Fruit fly (Drosophila melanogaster) Kc167 (cell line): ENCODE measurements around the gene CG44139.

ENCODE experiments used
- Myc ChIP-seq: fragments of >200 bp; optimal IDR thresholded peaks from 2 replicates; lab custom pipeline; 2017; ENCODE audit warnings: missing external identifiers
- Sin3A ChIP-seq: fragments of >200 bp; optimal IDR thresholded peaks from 2 replicates; lab custom pipeline; 2018; ENCODE audit warnings: missing external identifiers
- h ChIP-seq: fragments of >200 bp; optimal IDR thresholded peaks from 3 replicates; lab custom pipeline; 2018; ENCODE audit warnings: missing external identifiers
- insv ChIP-seq: fragments of >200 bp; optimal IDR thresholded peaks from 3 replicates; lab custom pipeline; 2018; ENCODE audit warnings: missing external identifiers
- psq ChIP-seq: fragments of >200 bp; optimal IDR thresholded peaks from 2 replicates; lab custom pipeline; 2017; ENCODE audit warnings: missing external identifiers
- ttk ChIP-seq: sonication (Bioruptor generic); optimal IDR thresholded peaks from 2 replicates; lab custom pipeline; 2017; ENCODE audit warnings: missing external identifiers

CG44139 gene

DNA sequence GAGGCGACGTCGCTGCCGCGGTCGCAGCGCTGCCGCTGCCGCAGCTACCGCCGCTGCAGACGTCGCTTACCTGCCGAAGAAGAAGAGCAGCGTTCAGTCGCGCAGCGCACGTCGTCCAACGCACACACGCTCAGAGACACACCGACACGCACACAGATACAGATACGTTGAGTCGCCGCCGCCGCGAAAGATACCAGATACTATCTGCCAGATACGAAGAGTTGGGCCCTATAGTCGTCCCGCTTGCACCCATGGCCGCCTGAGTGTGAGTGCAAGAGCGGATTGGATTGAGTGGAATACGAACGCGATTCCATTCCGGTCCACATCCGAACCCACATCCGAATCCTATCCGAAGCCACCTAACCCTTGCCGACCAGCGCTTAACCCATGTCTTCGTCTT is 30.0 kb downstream of the CG44139 start:
- TF ChIP-seq Sin3A (lab: Kevin White, UChicago) = no peak
- no peak for TF ChIP-seq psq
- no peak for TF ChIP-seq h (lab: Kevin White, UChicago)
- TF ChIP-seq Myc (lab: Kevin White, UChicago) = no peak
- TF ChIP-seq insv (lab: Kevin White, UChicago) = no peak
- no peak for TF ChIP-seq ttk

DNA sequence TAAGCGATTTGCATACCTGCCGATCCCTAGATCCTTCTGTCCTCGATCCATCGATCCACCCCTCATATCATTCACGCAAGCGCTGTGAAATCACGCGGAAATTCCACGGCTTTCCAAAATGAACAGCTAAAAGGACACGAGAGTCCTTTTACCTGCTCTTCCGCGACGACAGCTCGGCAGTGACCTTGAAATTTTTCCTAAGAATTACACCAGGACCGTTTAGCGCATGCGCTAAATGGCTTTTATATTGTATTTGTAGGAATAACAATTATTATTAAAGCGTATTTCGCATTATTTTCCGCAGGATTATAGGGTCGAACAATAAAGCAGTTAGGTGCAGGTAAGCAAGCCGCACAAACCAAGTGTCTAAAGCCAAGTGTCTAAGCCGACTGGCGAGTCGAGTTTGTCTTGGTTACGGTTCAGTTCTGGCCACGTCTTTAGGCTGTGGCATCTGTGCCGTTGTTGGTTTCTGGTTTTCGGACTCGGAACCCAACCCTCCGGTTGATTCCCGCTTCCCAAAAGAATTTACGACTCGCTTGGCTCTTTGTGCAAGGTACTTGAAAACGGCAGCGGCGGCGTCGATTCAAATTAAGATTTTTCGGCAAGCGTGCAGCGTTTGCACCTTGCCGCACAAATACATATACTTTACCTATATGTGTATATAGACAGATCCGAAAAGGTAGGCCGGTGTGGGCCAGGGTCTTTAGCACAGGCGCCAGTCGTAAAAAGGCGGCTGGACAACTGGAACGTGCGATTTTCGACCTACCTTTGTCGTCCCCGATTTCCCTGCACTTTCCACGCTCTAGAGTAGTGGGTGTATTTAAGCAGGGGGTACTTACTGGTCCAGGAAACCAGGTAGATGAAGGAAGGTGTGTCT is 32.2 kb downstream of the CG44139 start:
- TF ChIP-seq ttk = no peak
- no peak for TF ChIP-seq Sin3A (lab: Kevin White, UChicago)
- no peak for TF ChIP-seq insv (lab: Kevin White, UChicago)
- TF ChIP-seq Myc (lab: Kevin White, UChicago) = no peak
- no peak for TF ChIP-seq psq
- no peak for TF ChIP-seq h (lab: Kevin White, UChicago)

DNA sequence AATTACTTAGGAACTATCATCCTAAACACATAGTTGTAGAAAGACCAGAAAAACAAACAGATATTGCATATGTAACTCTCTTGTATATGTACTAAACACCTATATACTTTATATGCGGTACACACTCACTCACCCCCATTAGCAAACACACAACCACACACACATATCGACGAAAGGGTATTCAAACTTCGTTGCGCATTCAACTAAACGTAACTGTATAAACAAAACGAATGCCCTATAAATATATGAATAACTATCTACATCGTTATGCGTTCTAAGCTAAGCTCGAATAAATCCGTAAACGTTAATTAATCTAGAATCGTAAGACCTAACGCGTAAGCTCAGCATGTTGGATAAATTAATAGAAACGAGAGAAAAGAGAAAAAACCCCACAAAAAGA is 34.6 kb downstream of the CG44139 start:
- TF ChIP-seq h (lab: Kevin White, UChicago) = no peak
- TF ChIP-seq ttk = no peak
- TF ChIP-seq psq = no peak

DNA sequence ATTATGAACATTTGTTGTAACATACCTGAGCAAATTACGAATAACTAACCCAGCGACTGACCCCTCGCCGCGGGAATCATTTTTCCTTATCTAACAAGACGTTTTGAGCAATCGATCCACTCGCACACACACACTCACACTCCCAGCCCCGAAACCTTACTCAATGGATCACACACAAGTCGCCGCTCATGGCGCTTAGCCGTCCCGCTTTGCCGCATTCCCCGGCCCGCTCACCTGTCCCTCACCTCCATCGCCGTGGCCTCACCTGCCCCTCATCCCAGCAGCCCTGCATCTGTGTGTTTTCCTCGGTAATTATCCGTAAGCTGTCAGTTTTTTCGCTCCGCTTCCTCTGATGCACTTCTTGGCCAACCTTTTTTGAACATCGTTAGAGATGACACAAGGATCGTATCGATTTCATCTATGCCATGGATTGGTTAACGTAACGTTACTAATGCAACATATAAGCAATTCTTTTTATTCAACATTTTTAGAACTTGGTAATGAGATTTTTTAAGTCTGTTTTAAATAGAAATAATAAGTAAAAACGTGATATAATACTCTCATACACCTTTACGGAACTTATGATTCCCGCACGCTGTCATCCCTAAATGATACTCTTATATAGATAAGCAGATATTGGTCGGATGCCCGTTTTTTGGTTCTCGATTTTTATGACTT is 36.9 kb downstream of the CG44139 start:
- no peak for TF ChIP-seq h (lab: Kevin White, UChicago)
- TF ChIP-seq insv (lab: Kevin White, UChicago) = no peak

DNA sequence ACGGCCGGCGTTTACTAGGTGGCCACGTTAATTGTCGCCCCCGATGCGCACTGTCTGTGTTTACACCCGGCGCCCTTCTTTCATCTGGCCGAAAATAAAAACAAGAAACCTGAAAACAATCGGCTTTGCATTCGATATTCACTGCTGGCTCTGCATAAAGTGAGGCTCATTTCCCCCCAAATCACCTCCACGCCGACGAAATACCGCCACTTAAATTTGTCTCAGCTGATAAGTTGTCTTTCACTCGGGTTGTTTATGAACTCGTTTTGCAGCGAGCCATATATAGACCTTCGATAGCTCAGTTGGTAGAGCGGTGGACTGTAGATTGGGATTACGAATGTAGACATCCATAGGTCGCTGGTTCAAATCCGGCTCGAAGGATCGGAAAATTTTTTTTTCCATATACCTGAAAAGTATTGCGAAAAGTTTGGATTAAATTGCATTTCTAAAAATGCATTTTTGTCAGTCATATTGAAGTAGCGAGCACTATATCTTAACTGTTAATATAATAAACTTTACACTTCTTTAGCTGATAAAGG is 37.8 kb downstream of the CG44139 start:
- TF ChIP-seq insv (lab: Kevin White, UChicago) (no peak), h (lab: Kevin White, UChicago) (no peak), ttk (no peak), psq (no peak), Myc (lab: Kevin White, UChicago) (no peak), Sin3A (lab: Kevin White, UChicago) (no peak)

DNA sequence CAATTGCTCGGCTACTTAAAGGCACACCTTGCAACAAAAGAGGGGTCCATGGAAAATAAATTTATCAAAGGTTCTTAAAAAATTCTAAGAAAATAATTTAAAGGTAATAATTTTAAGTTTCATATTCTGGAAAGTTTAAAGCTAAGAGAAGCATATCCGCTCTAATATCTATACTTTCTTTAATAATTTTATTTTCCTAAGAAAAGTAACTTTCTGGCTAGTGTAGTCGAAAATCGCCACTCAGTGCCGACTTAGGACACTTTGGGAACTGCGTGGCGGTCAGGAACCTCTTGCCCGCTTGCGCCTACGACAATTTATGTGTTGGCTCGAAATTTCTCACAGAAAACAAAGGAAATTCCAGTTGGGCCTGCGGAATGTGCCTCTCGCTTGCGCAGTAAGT is 41.8 kb downstream of the CG44139 start:
- TF ChIP-seq h (lab: Kevin White, UChicago) (no peak), ttk (no peak), insv (lab: Kevin White, UChicago) (no peak), Myc (lab: Kevin White, UChicago) (no peak), Sin3A (lab: Kevin White, UChicago) (no peak), psq (no peak)

DNA sequence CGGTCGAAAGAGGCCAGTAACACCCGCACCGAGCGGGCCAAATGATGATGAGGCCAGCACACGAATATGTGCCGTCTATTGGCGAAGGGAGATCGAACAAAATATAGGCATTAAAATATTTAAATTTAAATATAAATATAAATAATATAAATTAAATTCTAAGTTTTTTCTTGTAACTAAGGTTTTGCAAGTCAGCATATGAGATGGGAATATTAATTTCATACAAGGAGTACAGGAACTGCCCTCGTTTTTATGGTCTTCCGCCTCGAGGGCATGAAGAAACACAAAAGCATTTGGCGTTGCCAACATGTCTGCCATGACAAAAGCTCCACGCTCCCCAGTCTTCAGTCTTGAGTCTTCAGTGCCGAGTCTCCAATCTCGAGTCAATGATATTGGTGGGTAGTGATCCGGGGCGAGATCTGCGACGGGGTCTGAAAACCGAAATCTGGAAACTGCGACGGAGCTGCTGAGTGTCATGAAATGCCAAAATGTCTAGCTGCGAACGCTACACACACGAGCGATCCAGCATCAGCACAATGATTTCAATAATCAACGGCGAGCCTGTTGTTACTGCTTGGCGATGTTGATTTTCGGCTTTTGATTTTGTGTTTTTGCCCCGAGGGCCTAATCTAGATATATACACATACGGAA is 43.2 kb downstream of the CG44139 start:
- TF ChIP-seq Myc (lab: Kevin White, UChicago) (no peak), psq (no peak), ttk (no peak), h (lab: Kevin White, UChicago) (no peak), Sin3A (lab: Kevin White, UChicago) (no peak), insv (lab: Kevin White, UChicago) (no peak)

DNA sequence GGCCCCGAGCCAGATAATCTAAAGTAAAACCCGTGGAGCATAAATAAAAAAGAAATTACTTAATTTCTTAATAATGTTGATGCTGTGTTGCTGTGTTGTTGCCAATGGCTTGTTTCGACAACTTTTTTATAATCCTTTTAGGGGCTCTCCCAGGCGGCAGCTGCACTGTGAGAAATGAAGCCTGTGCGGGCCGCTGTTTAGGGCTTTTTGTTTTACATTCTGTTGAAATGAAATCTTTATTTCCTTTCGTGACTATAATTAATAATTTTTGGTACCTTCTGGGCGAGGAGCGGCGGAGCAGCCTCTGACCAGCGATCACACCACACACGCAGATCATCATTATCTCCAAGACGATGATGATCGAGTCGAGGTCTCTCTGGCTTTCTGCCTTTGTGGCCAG is 46.0 kb downstream of the CG44139 start:
- no peak for TF ChIP-seq insv (lab: Kevin White, UChicago)
- no peak for TF ChIP-seq Myc (lab: Kevin White, UChicago)
- TF ChIP-seq Sin3A (lab: Kevin White, UChicago) = no peak
- no peak for TF ChIP-seq ttk
- no peak for TF ChIP-seq h (lab: Kevin White, UChicago)
- TF ChIP-seq psq = no peak

DNA sequence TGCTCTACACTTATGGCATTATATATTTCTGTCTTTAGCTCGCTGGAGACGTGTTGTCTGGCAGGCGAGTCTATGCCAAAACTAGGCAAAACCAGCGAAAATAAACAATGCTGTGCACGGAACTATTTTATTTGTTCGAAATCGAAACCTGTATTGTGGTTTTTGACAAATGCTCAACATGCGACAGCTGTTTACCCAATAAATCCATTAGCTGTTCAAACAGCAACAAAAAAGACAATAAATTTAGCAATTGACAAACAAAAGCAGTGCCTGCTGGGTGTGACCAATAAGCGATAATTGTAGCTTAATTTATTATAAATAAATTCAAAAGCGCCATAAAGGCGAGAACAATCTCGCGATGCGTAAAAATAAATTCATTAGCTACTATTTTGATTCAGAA is 48.1 kb downstream of the CG44139 start:
- TF ChIP-seq ttk = no peak
- TF ChIP-seq Sin3A (lab: Kevin White, UChicago) = no peak
- TF ChIP-seq Myc (lab: Kevin White, UChicago) = no peak
- TF ChIP-seq psq = no peak
- no peak for TF ChIP-seq insv (lab: Kevin White, UChicago)
- no peak for TF ChIP-seq h (lab: Kevin White, UChicago)

DNA sequence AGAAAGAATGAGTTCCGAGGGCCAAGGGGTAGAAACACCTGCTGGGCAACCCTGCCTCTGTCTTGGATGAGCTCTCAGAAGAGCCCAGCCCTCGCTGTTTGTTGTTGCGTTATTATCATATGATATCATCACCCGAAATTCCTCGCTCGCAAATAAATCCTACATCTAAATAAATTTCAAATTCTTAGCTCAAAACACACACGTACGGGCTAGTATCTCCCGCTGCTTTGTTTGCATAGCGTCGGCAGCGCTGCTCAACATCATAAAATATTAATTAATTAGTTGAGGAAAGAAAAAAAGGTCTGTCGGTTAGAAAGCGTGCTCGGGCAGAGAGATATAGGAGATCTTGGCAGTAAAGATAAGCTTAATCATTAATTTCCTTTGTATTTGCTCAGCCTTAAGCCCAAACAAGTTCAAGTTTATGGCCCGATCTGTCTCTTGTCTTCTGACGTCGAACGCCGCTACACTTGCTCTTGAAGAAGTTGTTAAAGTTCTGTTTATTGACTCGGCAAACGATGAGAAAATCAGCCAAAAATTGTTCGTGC is 49.3 kb downstream of the CG44139 start:
- TF ChIP-seq insv (lab: Kevin White, UChicago) (no peak), h (lab: Kevin White, UChicago) (no peak), Myc (lab: Kevin White, UChicago) (no peak), ttk (no peak), psq (no peak), Sin3A (lab: Kevin White, UChicago) (no peak)
